Fruit fly (Drosophila melanogaster): ENCODE data around the gene Tmtc1.

DNA sequence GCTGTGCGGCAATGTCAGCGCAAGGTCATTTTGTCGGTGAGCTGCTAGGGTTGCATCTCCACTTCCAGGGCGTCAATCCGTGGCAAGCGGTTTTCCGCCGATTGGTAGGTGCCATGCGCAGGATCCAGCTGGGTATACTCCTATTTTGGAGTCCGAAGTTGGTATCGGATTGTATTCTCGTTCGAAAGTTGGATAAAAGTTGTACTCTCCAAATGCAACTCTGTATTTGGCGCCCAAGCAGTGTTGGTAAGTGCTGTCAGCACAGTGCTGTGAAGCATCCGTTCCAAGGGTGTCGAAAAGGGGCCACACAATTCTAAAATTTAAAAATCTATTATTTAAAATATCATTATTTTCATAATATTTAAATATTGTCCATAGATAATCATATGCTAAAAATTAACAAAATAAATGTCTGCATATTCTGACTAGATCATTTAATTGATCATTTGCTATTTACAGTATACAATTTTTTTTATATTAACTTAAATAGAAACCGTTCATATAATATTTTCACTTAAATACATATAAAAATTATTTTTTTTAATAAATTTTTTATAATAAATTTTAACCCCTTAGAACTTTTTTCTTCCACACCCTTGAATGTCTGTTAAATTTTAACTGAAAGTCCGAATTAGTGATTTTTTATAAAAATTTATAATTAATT, 71.1 kb downstream of the Tmtc1 start:
- TF ChIP-seq Eip75B (GFP tag; optimal IDR thresholded peaks at IDR 0.05) (no peak), Smox (GFP tag; optimal IDR thresholded peaks at IDR 0.05) (no peak), Blimp-1 (GFP tag; optimal IDR thresholded peaks at IDR 0.05) (peak; percentile 82), CG15336 (GFP tag; IDR thresholded peaks at IDR 0.05) (peak; percentile 88; the same call in 1 of the 2 replicates)
